Worm (Caenorhabditis elegans) whole organism, late embryonic: Measurements from ENCODE around the gene str-155.

ENCODE experiments used
- C08G9.2 ChIP-seq: sonication (generic microtip); optimal IDR thresholded peaks from 2 replicates; lab custom pipeline; 2016; ENCODE audit warnings: mild to moderate bottlenecking, missing genetic modification characterization, moderate library complexity, missing compliant biosample characterization
- ama-1 ChIP-seq: fragments of 150-350 bp; optimal IDR thresholded peaks from 2 replicates; lab custom pipeline; 2014
- ceh-19 ChIP-seq: fragments of 200-800 bp; sonication (Bioruptor generic); optimal IDR thresholded peaks from 2 replicates; lab custom pipeline; 2018; ENCODE audit warnings: mild to moderate bottlenecking, missing genetic modification characterization, missing compliant biosample characterization
- lim-6 ChIP-seq: sonication (generic microtip); optimal IDR thresholded peaks from 2 replicates; lab custom pipeline; 2016; ENCODE audit warnings: missing genetic modification characterization, missing compliant biosample characterization
- odd-2 ChIP-seq: sonication (generic microtip); optimal IDR thresholded peaks from 2 replicates; lab custom pipeline; 2017; ENCODE audit warnings: antibody characterized with exemption, mild to moderate bottlenecking, missing genetic modification characterization, missing compliant biosample characterization
- pat-9 ChIP-seq: fragments of 200-800 bp; sonication (Bioruptor generic); optimal IDR thresholded peaks from 2 replicates; lab custom pipeline; 2018; ENCODE audit warnings: mild to moderate bottlenecking, missing genetic modification characterization, moderate library complexity, missing compliant biosample characterization
- rnt-1 ChIP-seq: sonication (generic microtip); optimal IDR thresholded peaks from 2 replicates; lab custom pipeline; 2016; ENCODE audit warnings: missing genetic modification characterization, missing compliant biosample characterization
- sox-2 ChIP-seq: fragments of 200-800 bp; sonication (Bioruptor generic); IDR thresholded peaks from 2 replicates; pipeline ENCODE4 v1.3.6; 2022; ENCODE audit warnings: missing genetic modification reagents, missing genetic modification characterization, missing compliant biosample characterization
- ttx-3 ChIP-seq: sonication (generic microtip); optimal IDR thresholded peaks from 2 replicates; lab custom pipeline; 2016; ENCODE audit warnings: missing genetic modification reagents, missing genetic modification characterization, missing compliant biosample characterization
- unc-42 ChIP-seq: sonication (generic microtip); optimal IDR thresholded peaks from 2 replicates; lab custom pipeline; 2016; ENCODE audit warnings: missing genotype, missing genetic modification characterization, missing compliant biosample characterization

DNA sequence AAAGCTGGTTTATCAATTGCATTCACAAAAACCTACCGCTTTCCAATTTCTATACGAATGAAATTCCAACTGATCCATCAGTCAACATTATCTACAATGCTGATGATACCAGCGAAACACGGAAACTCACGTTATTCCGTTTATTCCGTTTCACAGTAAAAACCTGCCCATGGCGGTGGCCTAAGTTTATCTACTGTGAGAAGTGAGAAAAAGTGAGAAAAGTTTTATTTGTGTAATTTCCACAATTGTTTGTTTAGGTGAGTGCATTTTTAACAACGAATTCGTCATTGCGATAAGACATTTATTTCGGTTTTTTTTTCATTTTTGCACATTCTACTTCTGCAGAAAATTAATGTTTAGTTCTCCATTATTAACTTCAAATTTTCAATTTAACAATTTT, 14.3 kb downstream of the str-155 start, which contains the start of gene Y9C9A.8:
- TF ChIP-seq lim-6 (tag; lab: Kevin White, UChicago) (no peak), ceh-19 (no peak), ama-1 (lab: Kevin White, UChicago) (no peak), rnt-1 (tag; lab: Kevin White, UChicago) (no peak), pat-9 (tag; lab: Kevin White, UChicago) (no peak), odd-2 (tag; lab: Kevin White, UChicago) (no peak), sox-2 (GFP tag; lab: Robert Waterston, UW) (no peak), ttx-3 (tag; lab: Kevin White, UChicago) (no peak), C08G9.2 (tag; lab: Kevin White, UChicago) (no peak), unc-42 (no peak)
